Worm (Caenorhabditis elegans) whole organism, young adult: ENCODE results near the gene sel-9.

Experiments
- F49E8.2 ChIP-seq: sonication (generic microtip); optimal IDR thresholded peaks from 3 replicates; lab custom pipeline; 2017; ENCODE audit warnings: missing genetic modification characterization, mild to moderate bottlenecking, missing compliant biosample characterization, antibody characterized with exemption, moderate library complexity; ENCODE audit not compliant: insufficient read depth
- gei-17 ChIP-seq: fragments of 200-800 bp; sonication (Bioruptor generic); optimal IDR thresholded peaks from 2 replicates; lab custom pipeline; 2018; ENCODE audit warnings: mild to moderate bottlenecking, missing genetic modification characterization, missing compliant biosample characterization
- madf-10 ChIP-seq: sonication (generic microtip); optimal IDR thresholded peaks from 2 replicates; lab custom pipeline; 2016; ENCODE audit warnings: mild to moderate bottlenecking, missing genetic modification characterization, missing compliant biosample characterization
- ztf-18 ChIP-seq: sonication (generic microtip); optimal IDR thresholded peaks from 2 replicates; lab custom pipeline; 2016; ENCODE audit warnings: missing genotype, mild to moderate bottlenecking, missing genetic modification characterization, missing compliant biosample characterization

ce11 chrV:8282933-8283332 is 19.4 kb downstream of the sel-9 start:
- TF ChIP-seq madf-10 (tag; lab: Kevin White, UChicago) (no peak), ztf-18 (tag; lab: Kevin White, UChicago) (no peak), F49E8.2 (tag; lab: Kevin White, UChicago) (no peak), gei-17 (GFP tag; lab: Kevin White, UChicago) (no peak)
